Worm (Caenorhabditis elegans) whole organism, L1 larva: ENCODE data around the gene vab-7.

Experiments used
- ces-1 ChIP-seq: fragments of 150-350 bp; optimal IDR thresholded peaks from 2 replicates; lab custom pipeline; 2014; ENCODE audit warnings: missing biosample characterization, missing genetic modification reagents, missing genetic modification characterization
- jun-1 ChIP-seq: fragments of 150-350 bp; optimal IDR thresholded peaks from 2 replicates; lab custom pipeline; 2014; ENCODE audit warnings: missing biosample characterization, missing genetic modification reagents, missing genetic modification characterization
- lin-35 ChIP-seq, 2 experiments: fragments of 150-350 bp; optimal IDR thresholded peaks; 2 replicates each; lab custom pipeline; 2014; ENCODE audit warnings: missing biosample characterization in 2 of 2, missing genetic modification characterization in 2 of 2, missing genetic modification reagents in 2 of 2
- mdl-1 ChIP-seq, 2 experiments: fragments of 150-350 bp; optimal IDR thresholded peaks; 2 replicates each; lab custom pipeline; 2014 to 2017; ENCODE audit warnings: missing biosample characterization in 2 of 2, missing genetic modification characterization in 2 of 2, inconsistent platforms in 1 of 2
- nhr-237 ChIP-seq: fragments of 150-350 bp; optimal IDR thresholded peaks from 2 replicates; lab custom pipeline; 2014; ENCODE audit warnings: missing biosample characterization, missing genetic modification characterization
- nhr-28 ChIP-seq: fragments of 150-350 bp; optimal IDR thresholded peaks from 2 replicates; lab custom pipeline; 2014; ENCODE audit warnings: missing biosample characterization, missing genetic modification characterization
- unc-130 ChIP-seq: fragments of 150-350 bp; optimal IDR thresholded peaks from 2 replicates; lab custom pipeline; 2017; ENCODE audit warnings: missing biosample characterization, missing genetic modification characterization, inconsistent platforms
- ztf-11 ChIP-seq, 2 experiments: sonication (generic microtip); optimal IDR thresholded peaks; 2 replicates each; lab custom pipeline; 2016 to 2017; ENCODE audit warnings: missing genetic modification characterization in 2 of 2, missing biosample characterization in 1 of 2, missing compliant biosample characterization in 1 of 2
- ztf-4 ChIP-seq: fragments of 150-350 bp; optimal IDR thresholded peaks from 2 replicates; lab custom pipeline; 2014; ENCODE audit warnings: missing biosample characterization, missing genetic modification characterization

ce11 chrIII:10933331-10933730 is 13.2 kb downstream of the vab-7 start, which contains the start of gene M142.8:
- TF ChIP-seq nhr-237 (tag; lab: Kevin White, UChicago) (no peak), lin-35 (GFP tag; optimal IDR thresholded peaks at IDR 0.05; lab: Kevin White, UChicago) (no peak), unc-130 (tag; lab: Kevin White, UChicago) (no peak), mdl-1 (tag; optimal IDR thresholded peaks at IDR 0.05; lab: Kevin White, UChicago) (no peak), nhr-28 (tag; lab: Kevin White, UChicago) (no peak), ces-1 (GFP tag; lab: Kevin White, UChicago) (no peak), jun-1 (tag; lab: Kevin White, UChicago) (no peak), ztf-11 (tag; optimal IDR thresholded peaks at IDR 0.05; lab: Kevin White, UChicago) (no peak), ztf-4 (no peak)
